Fruit fly (Drosophila melanogaster): ENCODE results near the gene wg.

DNA sequence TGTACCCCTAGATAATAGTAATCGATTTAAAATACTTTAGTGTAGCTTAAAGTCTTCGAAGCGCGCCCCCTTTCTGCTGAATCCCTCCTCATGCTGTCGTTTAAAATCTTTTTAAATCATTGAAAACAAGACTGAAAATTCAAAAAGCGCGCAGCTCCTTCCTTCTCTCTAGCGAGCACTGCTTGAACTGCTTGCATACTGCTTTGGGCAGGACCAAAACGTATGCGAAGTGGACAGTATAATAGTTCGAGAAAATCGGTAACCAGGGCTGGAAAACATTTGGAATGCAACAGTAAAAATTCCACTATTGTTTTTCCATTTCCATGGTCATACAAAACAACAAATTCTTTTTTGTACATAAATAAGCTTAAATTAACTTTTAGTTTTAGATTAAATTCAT lies 8.6 kb downstream of the wg start:
- TF ChIP-seq Myc (optimal IDR thresholded peaks at IDR 0.05) (no peak), br (GFP tag; optimal IDR thresholded peaks at IDR 0.05) (no peak), Abd-B (GFP tag; optimal IDR thresholded peaks at IDR 0.05) (no peak), fru (GFP tag; optimal IDR thresholded peaks at IDR 0.05) (no peak), tai (GFP tag; optimal IDR thresholded peaks at IDR 0.05) (no peak), Jra (GFP tag; optimal IDR thresholded peaks at IDR 0.05) (no peak), lola (GFP tag; optimal IDR thresholded peaks at IDR 0.05) (no peak), Dfd (GFP tag; optimal IDR thresholded peaks at IDR 0.05) (no peak), CG32264 (GFP tag; optimal IDR thresholded peaks at IDR 0.05) (no peak), Hr78 (GFP tag; optimal IDR thresholded peaks at IDR 0.05) (no peak), pan (optimal IDR thresholded peaks at IDR 0.05) (no peak), dmrt93B (GFP tag; optimal IDR thresholded peaks at IDR 0.05) (no peak)

All from whole organism, wandering third instar larva.